Worm (Caenorhabditis elegans) whole organism, young adult: Measurements from ENCODE around the gene gpa-4.

Source experiments
- B0261.1 ChIP-seq: sonication (generic microtip); optimal IDR thresholded peaks from 2 replicates; lab custom pipeline; 2016; ENCODE audit warnings: mild to moderate bottlenecking, missing genetic modification characterization, moderate library complexity, missing compliant biosample characterization
- F22D6.2 ChIP-seq: sonication (generic microtip); optimal IDR thresholded peaks from 2 replicates; lab custom pipeline; 2016; ENCODE audit warnings: mild to moderate bottlenecking, missing genetic modification characterization, missing compliant biosample characterization
- ceh-79 ChIP-seq: sonication (generic microtip); optimal IDR thresholded peaks from 2 replicates; lab custom pipeline; 2017; ENCODE audit warnings: mild to moderate bottlenecking, missing genetic modification characterization, missing compliant biosample characterization
- ceh-91 ChIP-seq: fragments of 200-800 bp; sonication (Bioruptor generic); IDR thresholded peaks from 2 replicates; pipeline ENCODE4 v1.3.6; 2022; ENCODE audit warnings: missing genetic modification reagents, missing genetic modification characterization, missing compliant biosample characterization
- efl-1 ChIP-seq: fragments of 150-350 bp; optimal IDR thresholded peaks from 2 replicates; lab custom pipeline; 2014; ENCODE audit warnings: missing biosample characterization, missing genetic modification reagents, missing genetic modification characterization
- lin-35 ChIP-seq, 3 experiments: fragments of 150-350 bp in 2 of 3; sonication (generic microtip) in 1 of 3; optimal IDR thresholded peaks; 2 replicates each; lab custom pipeline; 2014 to 2018; ENCODE audit warnings: missing biosample characterization in 3 of 3, missing genetic modification characterization in 3 of 3, missing genetic modification reagents in 3 of 3
- nhr-179 ChIP-seq: sonication (generic microtip); optimal IDR thresholded peaks from 2 replicates; lab custom pipeline; 2016; ENCODE audit warnings: mild to moderate bottlenecking, missing genetic modification characterization, missing compliant biosample characterization
- pha-4 ChIP-seq: fragments of 150-350 bp; sonication (generic microtip); optimal IDR thresholded peaks from 2 replicates; lab custom pipeline; 2014; ENCODE audit warnings: missing biosample characterization, missing genetic modification reagents, missing genetic modification characterization
- sea-2 ChIP-seq: fragments of 200-800 bp; sonication (Bioruptor generic); IDR thresholded peaks from 2 replicates; pipeline ENCODE4 v1.3.6; 2022; ENCODE audit warnings: missing genetic modification characterization, missing compliant biosample characterization
- snpc-4 ChIP-seq, 5 experiments: fragments of 150-350 bp in 1 of 5; sonication (generic microtip) in 4 of 5; optimal IDR thresholded peaks; 2 replicates each; lab custom pipeline; 2014 to 2018; ENCODE audit warnings: missing genetic modification characterization in 5 of 5, missing biosample characterization in 3 of 5, antibody characterized with exemption in 2 of 5, mild to moderate bottlenecking in 2 of 5, missing compliant biosample characterization in 2 of 5, missing genotype in 2 of 5, moderate library complexity in 2 of 5, missing genetic modification reagents in 1 of 5
- somi-1 ChIP-seq: fragments of 200-800 bp; sonication (Bioruptor generic); optimal IDR thresholded peaks from 2 replicates; lab custom pipeline; 2018; ENCODE audit warnings: mild to moderate bottlenecking, missing genetic modification characterization, missing compliant biosample characterization
- tbp1 ChIP-seq: fragments of 200-800 bp; sonication (Bioruptor generic); optimal IDR thresholded peaks from 2 replicates; lab custom pipeline; 2018; ENCODE audit warnings: mild to moderate bottlenecking, missing genetic modification characterization, missing compliant biosample characterization
- tbx-9 ChIP-seq: sonication (generic microtip); optimal IDR thresholded peaks from 2 replicates; lab custom pipeline; 2016; ENCODE audit warnings: borderline replicate concordance, missing genetic modification characterization, inconsistent platforms, missing compliant biosample characterization
- ztf-22 ChIP-seq: fragments of 200-800 bp; sonication (Bioruptor generic); optimal IDR thresholded peaks from 2 replicates; lab custom pipeline; 2018; ENCODE audit warnings: mild to moderate bottlenecking, missing genetic modification characterization, moderate library complexity, missing compliant biosample characterization

ce11 chrIV:393409-393930 is 8.0 kb upstream of the gpa-4 start, which contains the start of the genes T07A9.15 and nog-1:
- TF ChIP-seq F22D6.2: no peak
- TF ChIP-seq lin-35 (GFP tag; optimal IDR thresholded peaks at IDR 0.05; lab: Kevin White, UChicago): peak in 1 of 3 experiments; percentile 6
- TF ChIP-seq somi-1 (GFP tag; lab: Kevin White, UChicago): no peak
- TF ChIP-seq sea-2 (GFP tag; lab: Robert Waterston, UW): no peak
- no peak for TF ChIP-seq ceh-91 (GFP tag; lab: Robert Waterston, UW)
- TF ChIP-seq B0261.1 (tag; lab: Kevin White, UChicago): no peak
- no peak for TF ChIP-seq tbx-9 (tag; lab: Kevin White, UChicago)
- no peak for TF ChIP-seq snpc-4 (GFP tag; optimal IDR thresholded peaks at IDR 0.05; lab: Kevin White, UChicago)
- peak in 3 of 4 experiments; percentile 21 to 49 (median 26) for TF ChIP-seq snpc-4 (tag; optimal IDR thresholded peaks at IDR 0.05; lab: Kevin White, UChicago)
- TF ChIP-seq efl-1 (GFP tag; lab: Kevin White, UChicago): peak; percentile 24
- TF ChIP-seq tbp1 (GFP tag; lab: Kevin White, UChicago): peak; percentile 20
- TF ChIP-seq pha-4 (tag; lab: Kevin White, UChicago): no peak
- TF ChIP-seq ztf-22 (GFP tag; lab: Kevin White, UChicago): no peak
- TF ChIP-seq nhr-179 (tag; lab: Kevin White, UChicago): no peak
- TF ChIP-seq ceh-79: no peak
